Fruit fly (Drosophila melanogaster) whole organism, embryonic: Measurements from ENCODE around the gene SrpRbeta.

Experiments
- ATbp ChIP-seq: fragments of 200-800 bp; sonication (Bioruptor generic); optimal IDR thresholded peaks from 2 replicates; lab custom pipeline; 2017; ENCODE audit warnings: missing biosample characterization, mild to moderate bottlenecking, missing genetic modification characterization, missing genetic modification reagents
- Atf3 ChIP-seq: fragments of 200-800 bp; sonication (Bioruptor generic); optimal IDR thresholded peaks from 3 replicates; lab custom pipeline; 2016; ENCODE audit warnings: missing biosample characterization, missing genetic modification characterization
- Bdp1 ChIP-seq: fragments of 200-800 bp; sonication (Bioruptor generic); optimal IDR thresholded peaks from 3 replicates; lab custom pipeline; 2016; ENCODE audit warnings: missing biosample characterization, missing genetic modification characterization
- Blimp-1 ChIP-seq: fragments of 200-800 bp; sonication (Bioruptor generic); optimal IDR thresholded peaks from 3 replicates; lab custom pipeline; 2018; ENCODE audit warnings: missing biosample characterization, missing genetic modification characterization, mild to moderate bottlenecking, moderate library complexity, missing genetic modification reagents
- C15 ChIP-seq: fragments of 200-800 bp; sonication (Bioruptor generic); IDR thresholded peaks from 3 replicates; pipeline ENCODE4 v1.3.6; 2022; ENCODE audit warnings: missing biosample characterization, missing genetic modification characterization
- CG10366 ChIP-seq: fragments of 200-800 bp; sonication (Bioruptor generic); IDR thresholded peaks from 2 replicates; pipeline ENCODE4 v1.3.6; 2022; ENCODE audit warnings: missing biosample characterization, missing genetic modification characterization
- CG11723 ChIP-seq: fragments of 200-800 bp; sonication (Bioruptor generic); optimal IDR thresholded peaks from 2 replicates; lab custom pipeline; 2017; ENCODE audit warnings: missing biosample characterization, mild to moderate bottlenecking, missing genetic modification characterization
- CG13624 ChIP-seq: fragments of 200-800 bp; sonication (Bioruptor generic); optimal IDR thresholded peaks from 2 replicates; lab custom pipeline; 2016; ENCODE audit warnings: missing biosample characterization, missing genetic modification characterization
- CG14441 ChIP-seq: fragments of 200-800 bp; sonication (Bioruptor generic); IDR thresholded peaks from 2 replicates; pipeline ENCODE4 v1.3.6; 2022; ENCODE audit warnings: missing biosample characterization, missing genetic modification characterization
- CG1603 ChIP-seq: fragments of 200-800 bp; sonication (Bioruptor generic); optimal IDR thresholded peaks from 2 replicates; lab custom pipeline; 2019; ENCODE audit warnings: missing biosample characterization, mild to moderate bottlenecking, missing genetic modification characterization, moderate library complexity
- CG16813 ChIP-seq: fragments of 200-800 bp; sonication (Bioruptor generic); IDR thresholded peaks from 3 replicates; pipeline ENCODE4 v1.3.6; 2022; ENCODE audit warnings: missing biosample characterization, missing genetic modification characterization; ENCODE audit not compliant: partially characterized antibody
- CG18764 ChIP-seq: fragments of 200-800 bp; sonication (Bioruptor generic); optimal IDR thresholded peaks from 3 replicates; lab custom pipeline; 2016; ENCODE audit warnings: missing biosample characterization, missing genetic modification characterization
- CG2678 ChIP-seq: fragments of 200-800 bp; sonication (Bioruptor generic); optimal IDR thresholded peaks from 3 replicates; lab custom pipeline; 2019; ENCODE audit warnings: missing biosample characterization, mild to moderate bottlenecking, missing genetic modification characterization, moderate library complexity
- CG31224 ChIP-seq: fragments of 200-800 bp; sonication (Bioruptor generic); IDR thresholded peaks from 2 replicates; pipeline ENCODE4 v1.3.6; 2022; ENCODE audit warnings: missing biosample characterization, missing genetic modification characterization
- CG31441 ChIP-seq: fragments of 200-800 bp; sonication (Bioruptor generic); IDR thresholded peaks from 2 replicates; pipeline ENCODE4 v1.3.6; 2022; ENCODE audit warnings: missing biosample characterization, missing genetic modification characterization
- CG5953 ChIP-seq: fragments of 200-800 bp; sonication (Bioruptor generic); IDR thresholded peaks from 2 replicates; pipeline ENCODE4 v1.3.6; 2022; ENCODE audit warnings: missing biosample characterization, missing genetic modification characterization
- CG6689 ChIP-seq: fragments of 200-800 bp; sonication (Bioruptor generic); IDR thresholded peaks from 2 replicates; pipeline ENCODE4 v1.3.6; 2022; ENCODE audit warnings: missing biosample characterization, missing genetic modification characterization
- CG7928 ChIP-seq: fragments of 200-800 bp; sonication (Bioruptor generic); optimal IDR thresholded peaks from 2 replicates; lab custom pipeline; 2017; ENCODE audit warnings: missing biosample characterization, mild to moderate bottlenecking, missing genetic modification characterization
- CG7987 ChIP-seq: fragments of 200-800 bp; sonication (Bioruptor generic); optimal IDR thresholded peaks from 2 replicates; lab custom pipeline; 2018; ENCODE audit warnings: missing biosample characterization, mild to moderate bottlenecking, missing genetic modification characterization, moderate library complexity
- Chrac-16 ChIP-seq: fragments of 200-800 bp; sonication (Bioruptor generic); optimal IDR thresholded peaks from 3 replicates; lab custom pipeline; 2016; ENCODE audit warnings: missing biosample characterization, missing genetic modification characterization
- CkIIα-i1 ChIP-seq: fragments of 200-800 bp; sonication (Bioruptor generic); IDR thresholded peaks from 2 replicates; pipeline ENCODE4 v1.3.6; 2022; ENCODE audit warnings: missing biosample characterization, missing genetic modification characterization
- Dbx ChIP-seq: fragments of 200-800 bp; sonication (Bioruptor generic); IDR thresholded peaks from 3 replicates; pipeline ENCODE4 v1.3.6; 2022; ENCODE audit warnings: missing biosample characterization, missing genetic modification characterization
- Dp ChIP-seq: fragments of 200-800 bp; sonication (Bioruptor generic); optimal IDR thresholded peaks from 2 replicates; lab custom pipeline; 2018; ENCODE audit warnings: missing biosample characterization, mild to moderate bottlenecking, missing genetic modification characterization, moderate library complexity
- Drgx ChIP-seq: fragments of 200-800 bp; sonication (Bioruptor generic); IDR thresholded peaks from 2 replicates; pipeline ENCODE4 v1.3.6; 2022; ENCODE audit warnings: missing biosample characterization, missing genetic modification characterization
- Fer3 ChIP-seq: fragments of 200-800 bp; sonication (Bioruptor generic); optimal IDR thresholded peaks from 2 replicates; lab custom pipeline; 2018; ENCODE audit warnings: missing biosample characterization, mild to moderate bottlenecking, missing genetic modification characterization, moderate library complexity
- Gsc ChIP-seq: fragments of 200-800 bp; sonication (Bioruptor generic); IDR thresholded peaks from 2 replicates; pipeline ENCODE4 v1.3.6; 2022; ENCODE audit warnings: missing biosample characterization, missing genetic modification characterization
- Lim3 ChIP-seq: fragments of 200-800 bp; sonication (Bioruptor generic); IDR thresholded peaks from 2 replicates; pipeline ENCODE4 v1.3.6; 2022; ENCODE audit warnings: missing biosample characterization, missing genetic modification characterization
- NK7.1 ChIP-seq: fragments of 200-800 bp; sonication (Bioruptor generic); optimal IDR thresholded peaks from 3 replicates; lab custom pipeline; 2016; ENCODE audit warnings: missing biosample characterization, missing genetic modification characterization
- Oaz ChIP-seq: fragments of 200-800 bp; sonication (Bioruptor generic); IDR thresholded peaks from 2 replicates; pipeline ENCODE4 v1.3.6; 2022; ENCODE audit warnings: missing biosample characterization, missing genetic modification characterization
- Ptx1 ChIP-seq: fragments of 200-800 bp; sonication (Bioruptor generic); IDR thresholded peaks from 2 replicates; pipeline ENCODE4 v1.3.6; 2022; ENCODE audit warnings: missing biosample characterization, missing genetic modification characterization
- Spps ChIP-seq: fragments of 200-800 bp; sonication (Bioruptor generic); optimal IDR thresholded peaks from 2 replicates; lab custom pipeline; 2018; ENCODE audit warnings: missing biosample characterization, mild to moderate bottlenecking, missing genetic modification characterization
- ase ChIP-seq: fragments of 200-800 bp; sonication (Bioruptor generic); IDR thresholded peaks from 3 replicates; pipeline ENCODE4 v1.3.6; 2022; ENCODE audit warnings: missing biosample characterization, missing genetic modification characterization
- cad ChIP-seq: fragments of >200 bp; optimal IDR thresholded peaks from 2 replicates; lab custom pipeline; 2017; ENCODE audit warnings: missing biosample characterization, missing genetic modification characterization
- crp ChIP-seq, 2 experiments: fragments of 200-800 bp; sonication (Bioruptor generic); optimal IDR thresholded peaks; 2 replicates in 1 of 2; 3 replicates in 1 of 2; lab custom pipeline; 2017; ENCODE audit warnings: missing biosample characterization in 2 of 2, missing genetic modification characterization in 2 of 2, mild to moderate bottlenecking in 1 of 2, moderate library complexity in 1 of 2
- da ChIP-seq: fragments of 200-800 bp; sonication (Bioruptor generic); optimal IDR thresholded peaks from 2 replicates; lab custom pipeline; 2016; ENCODE audit warnings: missing biosample characterization, missing genetic modification characterization
- lbe ChIP-seq: fragments of 200-800 bp; sonication (Bioruptor generic); optimal IDR thresholded peaks from 2 replicates; lab custom pipeline; 2016; ENCODE audit warnings: missing biosample characterization, mild to moderate bottlenecking, missing genetic modification characterization
- maf-S ChIP-seq: fragments of 200-800 bp; sonication (Bioruptor generic); optimal IDR thresholded peaks from 2 replicates; lab custom pipeline; 2016; ENCODE audit warnings: missing biosample characterization, missing genetic modification characterization
- mld ChIP-seq: fragments of 200-800 bp; sonication (Bioruptor generic); IDR thresholded peaks from 3 replicates; pipeline ENCODE4 v1.3.6; 2022; ENCODE audit warnings: missing biosample characterization, missing genetic modification characterization; ENCODE audit not compliant: partially characterized antibody
- oc ChIP-seq: fragments of 200-800 bp; sonication (Bioruptor generic); optimal IDR thresholded peaks from 2 replicates; lab custom pipeline; 2018; ENCODE audit warnings: missing biosample characterization, mild to moderate bottlenecking, missing genetic modification characterization, moderate library complexity
- peb ChIP-seq: fragments of 200-800 bp; sonication (Bioruptor generic); IDR thresholded peaks from 2 replicates; pipeline ENCODE4 v1.3.6; 2022; ENCODE audit warnings: missing biosample characterization, missing genetic modification characterization
- pfk ChIP-seq: fragments of 200-800 bp; sonication (Bioruptor generic); optimal IDR thresholded peaks from 2 replicates; lab custom pipeline; 2018; ENCODE audit warnings: missing biosample characterization, mild to moderate bottlenecking, missing genetic modification characterization, moderate library complexity
- row ChIP-seq: fragments of 200-800 bp; sonication (Bioruptor generic); IDR thresholded peaks from 3 replicates; pipeline ENCODE4 v1.3.6; 2022; ENCODE audit warnings: missing biosample characterization, missing genetic modification characterization
- sim ChIP-seq: fragments of 200-800 bp; sonication (Bioruptor generic); IDR thresholded peaks from 2 replicates; pipeline ENCODE4 v1.3.6; 2022; ENCODE audit warnings: missing biosample characterization, missing genetic modification characterization
- sqz ChIP-seq: fragments of 200-800 bp; sonication (Bioruptor generic); optimal IDR thresholded peaks from 3 replicates; lab custom pipeline; 2018; ENCODE audit warnings: missing biosample characterization, mild to moderate bottlenecking, missing genetic modification characterization
- sr ChIP-seq: fragments of 200-800 bp; sonication (Bioruptor generic); IDR thresholded peaks from 3 replicates; pipeline ENCODE4 v1.3.6; 2022; ENCODE audit warnings: missing biosample characterization, missing genetic modification characterization
- stc ChIP-seq: fragments of 200-800 bp; sonication (Bioruptor generic); IDR thresholded peaks from 2 replicates; pipeline ENCODE4 v1.3.6; 2022; ENCODE audit warnings: missing biosample characterization, missing genetic modification characterization
- tap ChIP-seq: fragments of 200-800 bp; optimal IDR thresholded peaks from 3 replicates; lab custom pipeline; 2019; ENCODE audit warnings: missing biosample characterization, mild to moderate bottlenecking, missing genetic modification characterization, moderate library complexity
- toy ChIP-seq: fragments of 200-800 bp; sonication (Bioruptor generic); IDR thresholded peaks from 2 replicates; pipeline ENCODE4 v1.3.6; 2022; ENCODE audit warnings: missing biosample characterization, missing genetic modification characterization
- yki ChIP-seq: fragments of >200 bp; optimal IDR thresholded peaks from 3 replicates; lab custom pipeline; 2018

The SrpRbeta gene

dm6 chr3L:8691891-8692874, 27.8 kb downstream of the SrpRbeta start (continued):
- TF ChIP-seq mld (GFP tag; lab: Robert Waterston, UW), result no peak
- TF ChIP-seq CG14441 (GFP tag; lab: Robert Waterston, UW), result peak; percentile 38; the same call in 1 of the 2 replicates
- TF ChIP-seq cad (GFP tag; lab: Kevin White, UChicago), result no peak
- no peak for TF ChIP-seq yki
- no peak for TF ChIP-seq da (GFP tag; lab: Kevin White, UChicago)
- TF ChIP-seq Bdp1, result no peak
- TF ChIP-seq row, result peak; percentile 65
- TF ChIP-seq peb (GFP tag; lab: Robert Waterston, UW), result no peak
- TF ChIP-seq NK7.1 (GFP tag; lab: Kevin White, UChicago), result no peak
- no peak for TF ChIP-seq tap (tag; lab: Kevin White, UChicago)
- no peak for TF ChIP-seq CG16813
- TF ChIP-seq sqz (GFP tag; lab: Kevin White, UChicago), result no peak
- TF ChIP-seq sr, result no peak
- TF ChIP-seq C15, result no peak
- peak; percentile 65; the same call in 1 of the 2 replicates for TF ChIP-seq CG31441
- no peak for TF ChIP-seq oc (tag; lab: Kevin White, UChicago)
- no peak for TF ChIP-seq Gsc
- peak; percentile 29 for TF ChIP-seq Chrac-16 (GFP tag; lab: Kevin White, UChicago)
- peak; percentile 46; the same call in 1 of the 2 replicates for TF ChIP-seq Ptx1 (GFP tag; lab: Robert Waterston, UW)
- TF ChIP-seq CG18764 (GFP tag; lab: Kevin White, UChicago), result no peak
- no peak for TF ChIP-seq CG7928 (GFP tag; lab: Kevin White, UChicago)
- 0 out of 2 replicates have a peak, but pooled peaks have one; percentile 11 for TF ChIP-seq sim
- no peak for TF ChIP-seq Blimp-1 (GFP tag; lab: Kevin White, UChicago)
- TF ChIP-seq Lim3 (GFP tag; lab: Robert Waterston, UW), result no peak
- peak; percentile 44 for TF ChIP-seq Drgx (GFP tag; lab: Robert Waterston, UW)
- no peak for TF ChIP-seq CG1603
- no peak for TF ChIP-seq CG5953 (GFP tag; lab: Robert Waterston, UW)
- peak; percentile 26 for TF ChIP-seq CG11723
- no peak for TF ChIP-seq Oaz (GFP tag; lab: Robert Waterston, UW)
- no peak for TF ChIP-seq toy
- TF ChIP-seq Spps (tag; lab: Kevin White, UChicago), result no peak
- no peak for TF ChIP-seq ase (GFP tag; lab: Robert Waterston, UW)
- TF ChIP-seq CG13624 (GFP tag; lab: Kevin White, UChicago), result no peak
- peak; percentile 34 for TF ChIP-seq CG7987
- no peak for TF ChIP-seq Dbx (GFP tag; lab: Robert Waterston, UW)
- TF ChIP-seq CG31224 (GFP tag; lab: Robert Waterston, UW), result no peak
- TF ChIP-seq CkIIα-i1 (GFP tag; lab: Robert Waterston, UW), result no peak
- no peak for TF ChIP-seq maf-S (GFP tag; lab: Kevin White, UChicago)
- TF ChIP-seq Atf3 (GFP tag; lab: Kevin White, UChicago), result no peak
- peak; percentile 82 for TF ChIP-seq CG2678 (tag; lab: Kevin White, UChicago)
- no peak for TF ChIP-seq CG6689 (GFP tag; lab: Robert Waterston, UW)
- TF ChIP-seq Dp, result no peak
- no peak for TF ChIP-seq ATbp (GFP tag; lab: Kevin White, UChicago)
- 0 out of 2 replicates have a peak, but pooled peaks have one; percentile 25 for TF ChIP-seq CG10366 (GFP tag; lab: Robert Waterston, UW)
- TF ChIP-seq lbe (GFP tag; lab: Kevin White, UChicago), result no peak
- TF ChIP-seq crp (GFP tag; optimal IDR thresholded peaks at IDR 0.05; lab: Kevin White, UChicago), result no peak
- no peak; the same call in 1 of the 2 replicates for TF ChIP-seq stc
- TF ChIP-seq Fer3 (tag; lab: Kevin White, UChicago), result no peak
- no peak for TF ChIP-seq pfk
